Worm (Caenorhabditis elegans): ENCODE data around the gene Y11D7A.3.

Gene Y11D7A.3

ce11 chrIV:9217426-9217825 is 15.5 kb upstream of the Y11D7A.3 start, which contains the start of gene C46C2.2:
Gene C46C2.2 (plus strand): TSS chrIV:9217726.
- no peak for TF ChIP-seq flh-1 (GFP tag; optimal IDR thresholded peaks at IDR 0.05)
- no peak for TF ChIP-seq lsy-2 (tag; optimal IDR thresholded peaks at IDR 0.05)
- no peak for TF ChIP-seq lin-13 (tag; optimal IDR thresholded peaks at IDR 0.05)
- TF ChIP-seq tbx-8 (GFP tag; optimal IDR thresholded peaks at IDR 0.05), result no peak
- TF ChIP-seq elt-1 (tag; optimal IDR thresholded peaks at IDR 0.05; ENCODE audit: borderline replicate concordance, insufficient read depth), result no peak
- no peak for TF ChIP-seq lin-32 (GFP tag; optimal IDR thresholded peaks at IDR 0.05)
- TF ChIP-seq nhr-76 (tag; optimal IDR thresholded peaks at IDR 0.05), result no peak
- TF ChIP-seq ceh-83 (GFP tag; optimal IDR thresholded peaks at IDR 0.05), result no peak
- TF ChIP-seq nhr-12 (tag; optimal IDR thresholded peaks at IDR 0.05), result no peak

DNA sequence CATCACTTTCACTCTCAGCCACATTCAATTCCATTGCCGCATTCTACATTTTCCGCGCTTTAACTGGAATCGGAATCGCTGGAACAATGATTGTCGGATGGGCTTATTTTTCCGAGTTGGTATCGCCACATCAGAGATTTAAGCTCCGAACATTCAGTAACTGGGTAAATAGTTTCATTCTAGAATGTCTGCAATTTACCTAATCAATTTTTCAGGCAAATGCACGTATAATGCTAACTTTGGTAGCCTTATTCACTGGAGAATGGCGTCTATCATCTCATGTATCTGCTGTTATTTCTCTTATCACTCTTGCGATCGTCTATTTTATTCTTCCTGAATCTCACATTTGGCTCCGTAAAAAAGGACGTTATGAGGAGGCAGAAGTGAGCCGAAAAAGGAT is 14.5 kb upstream of the Y11D7A.3 start:
- TF ChIP-seq bed-3 (GFP tag; optimal IDR thresholded peaks at IDR 0.05) (no peak), M03D4.4 (tag; optimal IDR thresholded peaks at IDR 0.05) (no peak), unc-62 (GFP tag; optimal IDR thresholded peaks at IDR 0.05) (no peak), mep-1 (tag; optimal IDR thresholded peaks at IDR 0.05) (no peak), nhr-237 (tag; optimal IDR thresholded peaks at IDR 0.05) (no peak), zip-8 (tag; optimal IDR thresholded peaks at IDR 0.05) (no peak), elt-1 (tag; optimal IDR thresholded peaks at IDR 0.05; ENCODE audit: borderline replicate concordance, insufficient read depth) (no peak), nhr-76 (tag; optimal IDR thresholded peaks at IDR 0.05) (no peak), sem-2 (GFP tag; optimal IDR thresholded peaks at IDR 0.05) (no peak), ceh-43 (GFP tag; optimal IDR thresholded peaks at IDR 0.05) (no peak), snpc-4 (tag; optimal IDR thresholded peaks at IDR 0.05) (no peak), ztf-11 (tag; optimal IDR thresholded peaks at IDR 0.05) (no peak), drap-1 (GFP tag; optimal IDR thresholded peaks at IDR 0.05) (no peak), unc-39 (tag; optimal IDR thresholded peaks at IDR 0.05) (no peak), cnd-1 (tag; optimal IDR thresholded peaks at IDR 0.05) (no peak), lin-13 (tag; optimal IDR thresholded peaks at IDR 0.05) (no peak)

- TF ChIP-seq nhr-28 (tag; optimal IDR thresholded peaks at IDR 0.05), result no peak
- TF ChIP-seq lin-13 (tag; optimal IDR thresholded peaks at IDR 0.05), result no peak
- TF ChIP-seq ztf-11 (tag; optimal IDR thresholded peaks at IDR 0.05), result no peak
- no peak for TF ChIP-seq ham-2 (GFP tag; optimal IDR thresholded peaks at IDR 0.05)
- TF ChIP-seq hlh-1 (tag; optimal IDR thresholded peaks at IDR 0.05), result no peak
- TF ChIP-seq sem-2 (GFP tag; optimal IDR thresholded peaks at IDR 0.05), result no peak
- TF ChIP-seq lsy-2 (tag; optimal IDR thresholded peaks at IDR 0.05), result no peak
- TF ChIP-seq tbx-8 (GFP tag; optimal IDR thresholded peaks at IDR 0.05), result no peak
- TF ChIP-seq M03D4.4 (tag; optimal IDR thresholded peaks at IDR 0.05), result no peak
Observed at ce11 chrIV:9224825-9225224, 8.1 kb upstream of the Y11D7A.3 start, which contains the start of gene C46C2.3. Gene C46C2.3 (plus strand): TSS chrIV:9225125.

DNA sequence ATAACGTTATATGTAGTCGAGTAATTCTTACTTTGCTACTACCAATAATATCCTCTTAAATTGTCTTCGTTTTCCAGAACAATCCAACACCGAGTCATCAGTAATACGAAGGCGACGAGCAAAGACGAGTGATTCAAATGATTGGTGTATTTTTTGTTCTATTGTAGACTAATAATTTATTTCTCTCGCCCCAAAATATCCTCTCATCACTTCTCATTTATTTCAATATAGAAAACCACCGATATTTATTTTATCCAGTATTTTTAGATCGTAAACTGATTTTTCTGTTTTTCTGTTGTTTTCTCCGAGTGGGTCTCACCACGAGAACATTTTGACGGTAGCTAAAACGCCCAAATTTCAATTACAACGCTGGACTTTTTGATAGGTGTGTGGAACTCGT is 5.2 kb upstream of the Y11D7A.3 start:
- TF ChIP-seq zip-8 (tag; optimal IDR thresholded peaks at IDR 0.05) (no peak), pha-4 (tag; optimal IDR thresholded peaks at IDR 0.05) (no peak), M03D4.4 (tag; optimal IDR thresholded peaks at IDR 0.05) (no peak), lsy-2 (tag; optimal IDR thresholded peaks at IDR 0.05) (no peak), snpc-4 (tag; optimal IDR thresholded peaks at IDR 0.05) (no peak), sptf-1 (tag; optimal IDR thresholded peaks at IDR 0.05) (no peak), ces-1 (GFP tag; optimal IDR thresholded peaks at IDR 0.05) (no peak), cnd-1 (tag; optimal IDR thresholded peaks at IDR 0.05) (no peak), hlh-1 (tag; optimal IDR thresholded peaks at IDR 0.05) (no peak), nhr-76 (tag; optimal IDR thresholded peaks at IDR 0.05) (no peak), blmp-1 (tag; optimal IDR thresholded peaks at IDR 0.05) (no peak), ceh-39 (tag; optimal IDR thresholded peaks at IDR 0.05) (no peak), nhr-2 (tag; optimal IDR thresholded peaks at IDR 0.05) (no peak), elt-3 (tag; optimal IDR thresholded peaks at IDR 0.05) (no peak), bed-3 (GFP tag; optimal IDR thresholded peaks at IDR 0.05) (no peak), lin-13 (tag; optimal IDR thresholded peaks at IDR 0.05) (no peak)

- no peak for TF ChIP-seq flh-1 (GFP tag; optimal IDR thresholded peaks at IDR 0.05)
- no peak for TF ChIP-seq sem-2 (GFP tag; optimal IDR thresholded peaks at IDR 0.05)
- TF ChIP-seq cnd-1 (tag; optimal IDR thresholded peaks at IDR 0.05), result no peak
- no peak for TF ChIP-seq mab-5 (tag; optimal IDR thresholded peaks at IDR 0.05)
- no peak for TF ChIP-seq nhr-12 (tag; optimal IDR thresholded peaks at IDR 0.05)
- TF ChIP-seq unc-39 (tag; optimal IDR thresholded peaks at IDR 0.05), result no peak
- no peak for TF ChIP-seq ces-1 (GFP tag; optimal IDR thresholded peaks at IDR 0.05)
- TF ChIP-seq drap-1 (GFP tag; optimal IDR thresholded peaks at IDR 0.05), result no peak
- TF ChIP-seq nhr-2 (tag; optimal IDR thresholded peaks at IDR 0.05), result no peak
Observed at ce11 chrIV:9239151-9239550, 6.3 kb downstream of the Y11D7A.3 start.
